Fruit fly (Drosophila melanogaster): ENCODE measurements around the gene Ubx.

The Ubx gene

DNA sequence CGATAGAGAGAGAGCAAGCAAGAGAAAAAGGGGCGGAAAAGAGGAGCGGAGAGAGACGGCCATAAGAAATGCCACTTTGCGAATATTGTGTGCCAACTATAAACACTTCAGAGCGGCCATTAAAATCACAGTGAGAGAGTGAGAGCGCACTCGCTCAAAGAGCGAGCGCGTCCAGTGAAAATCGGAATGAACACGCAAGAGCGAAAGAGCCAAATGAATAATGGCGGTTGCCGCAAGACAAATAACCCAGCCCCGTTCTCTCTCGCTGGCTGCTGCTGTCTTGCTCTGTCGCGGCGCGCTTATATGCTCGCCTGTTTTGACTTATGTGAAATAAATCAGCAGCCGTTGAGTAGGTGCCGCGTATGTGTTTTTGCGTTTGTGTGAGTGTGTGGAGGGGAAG lies 31.4 kb downstream of the Ubx start (continued):
- TF ChIP-seq Chrac-16 (GFP tag; optimal IDR thresholded peaks at IDR 0.05) (no peak), mam (GFP tag; optimal IDR thresholded peaks at IDR 0.05) (no peak), Atf-2 (GFP tag; optimal IDR thresholded peaks at IDR 0.05) (no peak), schlank (tag; optimal IDR thresholded peaks at IDR 0.05) (no peak), ftz-f1 (GFP tag; optimal IDR thresholded peaks at IDR 0.05) (no peak), CG14441 (GFP tag; IDR thresholded peaks at IDR 0.05) (no peak), oc (tag; optimal IDR thresholded peaks at IDR 0.05) (peak; percentile 65), repo (GFP tag; optimal IDR thresholded peaks at IDR 0.05) (peak; percentile 9), pros (GFP tag; optimal IDR thresholded peaks at IDR 0.05) (peak; percentile 96), CG11247 (GFP tag; IDR thresholded peaks at IDR 0.05) (no peak), CG11504 (tag; optimal IDR thresholded peaks at IDR 0.05) (no peak), kni (GFP tag; optimal IDR thresholded peaks at IDR 0.05) (peak; percentile 84), Camta (GFP tag; optimal IDR thresholded peaks at IDR 0.05) (no peak), CG7271 (tag; optimal IDR thresholded peaks at IDR 0.05) (no peak), CG18599 (GFP tag; optimal IDR thresholded peaks at IDR 0.05) (no peak), CG10274 (GFP tag; optimal IDR thresholded peaks at IDR 0.05) (no peak), D (optimal IDR thresholded peaks at IDR 0.05) (peak; percentile 79), D (GFP tag; optimal IDR thresholded peaks at IDR 0.05) (no peak), CG6813 (GFP tag; optimal IDR thresholded peaks at IDR 0.05) (no peak), lola (GFP tag; optimal IDR thresholded peaks at IDR 0.05) (no peak), CG30403 (GFP tag; optimal IDR thresholded peaks at IDR 0.05) (no peak), row (GFP tag; IDR thresholded peaks at IDR 0.05) (no peak; the same call in 2 of the 3 replicates), nerfin-1 (tag; optimal IDR thresholded peaks at IDR 0.05) (peak; percentile 42), BEAF-32 (GFP tag; optimal IDR thresholded peaks at IDR 0.05) (no peak), CG18476 (GFP tag; optimal IDR thresholded peaks at IDR 0.05) (no peak), Atf3 (GFP tag; optimal IDR thresholded peaks at IDR 0.05) (no peak), lab (GFP tag; optimal IDR thresholded peaks at IDR 0.05) (no peak), CG31441 (GFP tag; IDR thresholded peaks at IDR 0.05) (no peak), CG34224 (GFP tag; IDR thresholded peaks at IDR 0.05; ENCODE audit: partially characterized antibody) (peak; percentile 77), zen (tag; optimal IDR thresholded peaks at IDR 0.05) (peak; percentile 60), Bteb2 (GFP tag; optimal IDR thresholded peaks at IDR 0.05) (no peak), CG32772 (GFP tag; IDR thresholded peaks at IDR 0.05) (no peak), CG31224 (GFP tag; IDR thresholded peaks at IDR 0.05) (no peak), sna (GFP tag; IDR thresholded peaks at IDR 0.05; ENCODE audit: partially characterized antibody) (peak; percentile 62), CG30431 (GFP tag; optimal IDR thresholded peaks at IDR 0.05) (no peak), tap (tag; optimal IDR thresholded peaks at IDR 0.05) (no peak), Blimp-1 (GFP tag; optimal IDR thresholded peaks at IDR 0.05) (no peak), CG17802 (tag; optimal IDR thresholded peaks at IDR 0.05) (no peak), bbx (GFP tag; IDR thresholded peaks at IDR 0.05; ENCODE audit: partially characterized antibody) (peak; percentile 19; the same call in 1 of the 2 replicates), sima (GFP tag; optimal IDR thresholded peaks at IDR 0.05) (no peak), trem (tag; optimal IDR thresholded peaks at IDR 0.05) (peak; percentile 7), CG12769 (tag; optimal IDR thresholded peaks at IDR 0.05) (peak; percentile 3), insv (GFP tag; optimal IDR thresholded peaks at IDR 0.05) (no peak), hbn (GFP tag; IDR thresholded peaks at IDR 0.05; ENCODE audit: partially characterized antibody) (peak; percentile 51; the same call in 1 of the 2 replicates), sisA (GFP tag; IDR thresholded peaks at IDR 0.05) (no peak), Side (GFP tag; optimal IDR thresholded peaks at IDR 0.05) (peak; percentile 17), fru (optimal IDR thresholded peaks at IDR 0.05) (no peak), Hmr (GFP tag; optimal IDR thresholded peaks at IDR 0.05) (no peak), Doc2 (GFP tag; IDR thresholded peaks at IDR 0.05) (no peak), disco-r (GFP tag; optimal IDR thresholded peaks at IDR 0.05) (no peak), CG8281 (tag; optimal IDR thresholded peaks at IDR 0.05) (no peak)

Measured in whole organism, embryonic.